Worm (Caenorhabditis elegans): ENCODE measurements around the gene ZC250.2.
"Not testable (repeated sequence)": the region's sequence is repeated elsewhere in the genome, so short reads cannot be mapped to it uniquely, and the experiment has no call there.

Gene ZC250.2

ce11 chrV:5792031-5792430, at the start of gene ZC250.2:
Gene ZC250.2 (plus strand): TSS chrV:5792331.
- TF ChIP-seq nhr-10 (tag; optimal IDR thresholded peaks at IDR 0.05): no peak
- TF ChIP-seq unc-39 (tag; optimal IDR thresholded peaks at IDR 0.05): no peak
- no peak for TF ChIP-seq ztf-11 (tag; optimal IDR thresholded peaks at IDR 0.05)
- TF ChIP-seq unc-62 (GFP tag; optimal IDR thresholded peaks at IDR 0.05): no peak
- TF ChIP-seq nhr-23 (tag; optimal IDR thresholded peaks at IDR 0.05): no peak
- no peak for TF ChIP-seq mdl-1 (tag; optimal IDR thresholded peaks at IDR 0.05)
- TF ChIP-seq ZK546.5 (tag; optimal IDR thresholded peaks at IDR 0.05): no peak
- TF ChIP-seq lin-11 (tag; optimal IDR thresholded peaks at IDR 0.05): no peak
- TF ChIP-seq nhr-11 (tag; optimal IDR thresholded peaks at IDR 0.05): no peak
- TF ChIP-seq nhr-12 (tag; optimal IDR thresholded peaks at IDR 0.05): no peak
- TF ChIP-seq mbf-1 (tag; optimal IDR thresholded peaks at IDR 0.05): no peak
- no peak for TF ChIP-seq ama-1 (optimal IDR thresholded peaks at IDR 0.05)
- TF ChIP-seq mab-5 (tag; optimal IDR thresholded peaks at IDR 0.05): no peak
- no peak for TF ChIP-seq ceh-82 (tag; optimal IDR thresholded peaks at IDR 0.05)
- TF ChIP-seq R02D3.7 (tag; optimal IDR thresholded peaks at IDR 0.05): no peak
- TF ChIP-seq peb-1 (tag; optimal IDR thresholded peaks at IDR 0.05): no peak
- TF ChIP-seq nhr-6 (tag; optimal IDR thresholded peaks at IDR 0.05): no peak

ce11 chrV:5746237-5746636, 45.9 kb upstream of the ZC250.2 start:
- no peak for TF ChIP-seq lin-39 (tag; optimal IDR thresholded peaks at IDR 0.05)
- no peak for TF ChIP-seq unc-39 (tag; optimal IDR thresholded peaks at IDR 0.05)
- no peak for TF ChIP-seq skn-1 (tag; optimal IDR thresholded peaks at IDR 0.05)
- TF ChIP-seq nhr-129 (tag; optimal IDR thresholded peaks at IDR 0.05): no peak
- no peak for TF ChIP-seq peb-1 (tag; optimal IDR thresholded peaks at IDR 0.05)
- no peak for TF ChIP-seq aly-2 (tag; optimal IDR thresholded peaks at IDR 0.05)
- TF ChIP-seq sma-3 (GFP tag; optimal IDR thresholded peaks at IDR 0.05): no peak
- TF ChIP-seq sma-9 (GFP tag; optimal IDR thresholded peaks at IDR 0.05): no peak
- TF ChIP-seq sma-9 (tag; optimal IDR thresholded peaks at IDR 0.05): no peak
- TF ChIP-seq nhr-25 (tag; optimal IDR thresholded peaks at IDR 0.05): no peak
- no peak for TF ChIP-seq elt-1 (tag; optimal IDR thresholded peaks at IDR 0.05)
- TF ChIP-seq crh-2 (tag; optimal IDR thresholded peaks at IDR 0.05): no peak
- TF ChIP-seq C34F6.9 (tag; optimal IDR thresholded peaks at IDR 0.05): no peak
- TF ChIP-seq mdl-1 (tag; optimal IDR thresholded peaks at IDR 0.05): no peak

- TF ChIP-seq mbf-1 (tag; optimal IDR thresholded peaks at IDR 0.05) (no peak), blmp-1 (tag; optimal IDR thresholded peaks at IDR 0.05; ENCODE audit: insufficient read depth) (no peak), fos-1 (tag; optimal IDR thresholded peaks at IDR 0.05) (peak; percentile 6), dmd-4 (tag; optimal IDR thresholded peaks at IDR 0.05) (no peak), ceh-82 (tag; optimal IDR thresholded peaks at IDR 0.05) (no peak)
These were observed 44.6 kb upstream of the ZC250.2 start, which contains the start of gene acds-10 for ce11 chrV:5747519-5747918. Gene acds-10 (plus strand): TSS chrV:5747819.

- TF ChIP-seq nhr-21 (tag; optimal IDR thresholded peaks at IDR 0.05) (no peak), nhr-237 (tag; optimal IDR thresholded peaks at IDR 0.05) (no peak), ztf-11 (tag; optimal IDR thresholded peaks at IDR 0.05) (no peak), Y55F3AM.14 (GFP tag; optimal IDR thresholded peaks at IDR 0.05) (no peak), nhr-129 (tag; optimal IDR thresholded peaks at IDR 0.05) (no peak)
These were observed 38.7 kb upstream of the ZC250.2 start, which contains the start of gene pgph-1 for ce11 chrV:5753432-5753831. Gene pgph-1 (minus strand): TSS chrV:5753532.

ce11 chrV:5755203-5755693, 36.9 kb upstream of the ZC250.2 start, which contains the start of gene K09H11.11:
Gene K09H11.11 (minus strand): TSS chrV:5755253.
- not testable (repeated sequence) for TF ChIP-seq mdl-1, mab-5, skn-1 (tag; optimal IDR thresholded peaks at IDR 0.05)

- TF ChIP-seq ceh-82 (tag; optimal IDR thresholded peaks at IDR 0.05): no peak
- TF ChIP-seq aly-2 (tag; optimal IDR thresholded peaks at IDR 0.05): no peak
- no peak for TF ChIP-seq alr-1 (tag; optimal IDR thresholded peaks at IDR 0.05)
- no peak for TF ChIP-seq crh-2 (tag; optimal IDR thresholded peaks at IDR 0.05)
- no peak for TF ChIP-seq sma-3 (GFP tag; optimal IDR thresholded peaks at IDR 0.05)
- TF ChIP-seq Y55F3AM.14 (GFP tag; optimal IDR thresholded peaks at IDR 0.05): no peak
- TF ChIP-seq sma-9 (GFP tag; optimal IDR thresholded peaks at IDR 0.05): no peak
- TF ChIP-seq sma-9 (tag; optimal IDR thresholded peaks at IDR 0.05): no peak
- TF ChIP-seq elt-3 (tag; optimal IDR thresholded peaks at IDR 0.05): no peak
- TF ChIP-seq fos-1 (tag; optimal IDR thresholded peaks at IDR 0.05): no peak
- no peak for TF ChIP-seq lin-13 (GFP tag; optimal IDR thresholded peaks at IDR 0.05)
- no peak for TF ChIP-seq nhr-6 (tag; optimal IDR thresholded peaks at IDR 0.05)
- no peak for TF ChIP-seq egl-27 (tag; optimal IDR thresholded peaks at IDR 0.05)
- no peak for TF ChIP-seq mab-5 (tag; optimal IDR thresholded peaks at IDR 0.05)
- no peak for TF ChIP-seq nhr-21 (tag; optimal IDR thresholded peaks at IDR 0.05)
- TF ChIP-seq sem-4 (tag; optimal IDR thresholded peaks at IDR 0.05): no peak
- no peak for TF ChIP-seq nhr-77 (tag; optimal IDR thresholded peaks at IDR 0.05)
- TF ChIP-seq nhr-11 (tag; optimal IDR thresholded peaks at IDR 0.05): no peak
- no peak for TF ChIP-seq dmd-4 (tag; optimal IDR thresholded peaks at IDR 0.05)
- TF ChIP-seq lin-39 (tag; optimal IDR thresholded peaks at IDR 0.05): no peak
- no peak for TF ChIP-seq gmeb-1 (tag; optimal IDR thresholded peaks at IDR 0.05)
These were observed 35.9 kb upstream of the ZC250.2 start, which contains the start of gene C53A3.3 for ce11 chrV:5756193-5756592. Gene C53A3.3 (plus strand): TSS chrV:5756493.
